Fruit fly (Drosophila melanogaster) whole organism, embryonic: ENCODE results near the gene CG10343.
A peak's percentile ranks its signal among the peaks of the same experiment; 100 is the strongest.

Experiments used
- Atf-2 ChIP-seq: fragments of 200-800 bp; sonication (Bioruptor generic); optimal IDR thresholded peaks from 2 replicates; lab custom pipeline; 2016; ENCODE audit warnings: missing biosample characterization, missing genetic modification characterization
- CG10565 ChIP-seq: fragments of 200-800 bp; sonication (Bioruptor generic); optimal IDR thresholded peaks from 3 replicates; lab custom pipeline; 2016; ENCODE audit warnings: missing biosample characterization, mild to moderate bottlenecking, missing genetic modification characterization
- CG12104 ChIP-seq: fragments of 200-800 bp; sonication (Bioruptor generic); optimal IDR thresholded peaks from 3 replicates; lab custom pipeline; 2016; ENCODE audit warnings: missing biosample characterization, missing genetic modification characterization
- CG13287 ChIP-seq: fragments of 200-800 bp; sonication (Bioruptor generic); IDR thresholded peaks from 2 replicates; pipeline ENCODE4 v1.3.6; 2022; ENCODE audit warnings: missing biosample characterization, missing genetic modification characterization; ENCODE audit not compliant: partially characterized antibody
- CG13894 ChIP-seq: fragments of 200-800 bp; sonication (Bioruptor generic); optimal IDR thresholded peaks from 3 replicates; lab custom pipeline; 2018; ENCODE audit warnings: missing biosample characterization, mild to moderate bottlenecking, missing genetic modification characterization, moderate library complexity
- CG16779 ChIP-seq: fragments of 200-800 bp; sonication (Bioruptor generic); IDR thresholded peaks from 2 replicates; pipeline ENCODE4 v1.3.6; 2022; ENCODE audit warnings: missing biosample characterization, missing genetic modification characterization
- CG17328 ChIP-seq: fragments of 200-800 bp; sonication (Bioruptor generic); IDR thresholded peaks from 2 replicates; pipeline ENCODE4 v1.3.6; 2022; ENCODE audit warnings: missing biosample characterization, missing genetic modification characterization
- CG1792 ChIP-seq: fragments of 200-800 bp; sonication (Bioruptor generic); optimal IDR thresholded peaks from 2 replicates; lab custom pipeline; 2016; ENCODE audit warnings: missing biosample characterization, missing genetic modification characterization
- CG2199 ChIP-seq: fragments of 200-800 bp; sonication (Bioruptor generic); IDR thresholded peaks from 3 replicates; pipeline ENCODE4 v1.3.6; 2022; ENCODE audit warnings: missing biosample characterization, missing genetic modification characterization
- CG2875 ChIP-seq: fragments of 200-800 bp; sonication (Bioruptor generic); optimal IDR thresholded peaks from 2 replicates; lab custom pipeline; 2017; ENCODE audit warnings: missing biosample characterization, mild to moderate bottlenecking, missing genetic modification characterization, missing genetic modification reagents
- CG2889 ChIP-seq: fragments of 200-800 bp; sonication (Bioruptor generic); IDR thresholded peaks from 3 replicates; pipeline ENCODE4 v1.3.6; 2022; ENCODE audit warnings: missing biosample characterization, missing genetic modification characterization
- CG30403 ChIP-seq: fragments of 200-800 bp; sonication (Bioruptor generic); optimal IDR thresholded peaks from 3 replicates; lab custom pipeline; 2016; ENCODE audit warnings: missing biosample characterization, missing genetic modification characterization
- CG3407 ChIP-seq: fragments of 200-800 bp; sonication (Bioruptor generic); optimal IDR thresholded peaks from 2 replicates; lab custom pipeline; 2018; ENCODE audit warnings: missing biosample characterization, mild to moderate bottlenecking, missing genetic modification characterization
- CG34422 ChIP-seq: fragments of 200-800 bp; sonication (Bioruptor generic); IDR thresholded peaks from 3 replicates; pipeline ENCODE4 v1.3.6; 2022; ENCODE audit warnings: missing biosample characterization, missing genetic modification characterization
- CG3847 ChIP-seq: fragments of 200-800 bp; sonication (Bioruptor generic); IDR thresholded peaks from 2 replicates; pipeline ENCODE4 v1.3.6; 2022; ENCODE audit warnings: missing biosample characterization, missing genetic modification characterization
- D ChIP-seq, 2 experiments: fragments of 200-800 bp in 1 of 2; fragments of >200 bp in 1 of 2; sonication (Bioruptor generic) in 1 of 2; optimal IDR thresholded peaks; 2 replicates in 1 of 2; 3 replicates in 1 of 2; lab custom pipeline; 2017; ENCODE audit warnings: mild to moderate bottlenecking in 1 of 2, missing biosample characterization in 1 of 2, missing genetic modification characterization in 1 of 2, missing genetic modification reagents in 1 of 2
- D19B ChIP-seq: fragments of 200-800 bp; sonication (Bioruptor generic); optimal IDR thresholded peaks from 2 replicates; lab custom pipeline; 2017; ENCODE audit warnings: missing biosample characterization, mild to moderate bottlenecking, missing genetic modification characterization
- Dbx ChIP-seq: fragments of 200-800 bp; sonication (Bioruptor generic); IDR thresholded peaks from 3 replicates; pipeline ENCODE4 v1.3.6; 2022; ENCODE audit warnings: missing biosample characterization, missing genetic modification characterization
- Dek ChIP-seq: fragments of 200-800 bp; sonication (Bioruptor generic); optimal IDR thresholded peaks from 3 replicates; lab custom pipeline; 2019; ENCODE audit warnings: missing biosample characterization, mild to moderate bottlenecking, missing genetic modification characterization, moderate library complexity
- E2f1 ChIP-seq: fragments of 200-800 bp; sonication (Bioruptor generic); IDR thresholded peaks from 2 replicates; pipeline ENCODE4 v1.3.6; 2022; ENCODE audit warnings: missing biosample characterization, missing genetic modification characterization
- Eip74EF ChIP-seq, 2 experiments: fragments of 200-800 bp in 1 of 2; fragments of >200 bp in 1 of 2; sonication (Bioruptor generic) in 1 of 2; optimal IDR thresholded peaks; 2 replicates each; lab custom pipeline; 2017 to 2019; ENCODE audit warnings: missing biosample characterization in 2 of 2, missing genetic modification characterization in 2 of 2, mild to moderate bottlenecking in 1 of 2, moderate library complexity in 1 of 2
- Hr51 ChIP-seq, 2 experiments: fragments of 200-800 bp; sonication (Bioruptor generic); optimal IDR thresholded peaks; 2 replicates in 1 of 2; 3 replicates in 1 of 2; lab custom pipeline; 2016 to 2018; ENCODE audit warnings: missing biosample characterization in 2 of 2, missing genetic modification characterization in 2 of 2, mild to moderate bottlenecking in 1 of 2, moderate library complexity in 1 of 2
- Hsf ChIP-seq: fragments of 200-800 bp; sonication (Bioruptor generic); optimal IDR thresholded peaks from 3 replicates; lab custom pipeline; 2016; ENCODE audit warnings: missing biosample characterization, missing genetic modification characterization
- Jarid2 ChIP-seq: fragments of 200-800 bp; sonication (Bioruptor generic); optimal IDR thresholded peaks from 3 replicates; lab custom pipeline; 2017; ENCODE audit warnings: mild to moderate bottlenecking, missing biosample characterization, missing genetic modification reagents, missing genetic modification characterization
- Kr ChIP-seq: fragments of 200-800 bp; sonication (Bioruptor generic); optimal IDR thresholded peaks from 2 replicates; lab custom pipeline; 2017; ENCODE audit warnings: missing biosample characterization, mild to moderate bottlenecking, missing genetic modification characterization
- Mes4 ChIP-seq: fragments of 200-800 bp; sonication (Bioruptor generic); optimal IDR thresholded peaks from 2 replicates; lab custom pipeline; 2016; ENCODE audit warnings: missing biosample characterization, missing genetic modification characterization
- NC2α ChIP-seq: fragments of 200-800 bp; sonication (Bioruptor generic); optimal IDR thresholded peaks from 2 replicates; lab custom pipeline; 2016; ENCODE audit warnings: missing biosample characterization, missing genetic modification characterization
- Neu2 ChIP-seq: fragments of 200-800 bp; sonication (Bioruptor generic); optimal IDR thresholded peaks from 3 replicates; lab custom pipeline; 2016; ENCODE audit warnings: missing biosample characterization, missing genetic modification characterization, borderline replicate concordance
- Nf-YB ChIP-seq: fragments of 200-800 bp; sonication (Bioruptor generic); optimal IDR thresholded peaks from 3 replicates; lab custom pipeline; 2019; ENCODE audit warnings: missing biosample characterization, mild to moderate bottlenecking, missing genetic modification characterization, moderate library complexity
- Ptx1 ChIP-seq: fragments of 200-800 bp; sonication (Bioruptor generic); IDR thresholded peaks from 2 replicates; pipeline ENCODE4 v1.3.6; 2022; ENCODE audit warnings: missing biosample characterization, missing genetic modification characterization
- Ravus ChIP-seq: fragments of 200-800 bp; sonication (Bioruptor generic); IDR thresholded peaks from 2 replicates; pipeline ENCODE4 v1.3.6; 2022; ENCODE audit warnings: missing biosample characterization, missing genetic modification characterization
- Sox102F ChIP-seq: fragments of 200-800 bp; sonication (Bioruptor generic); optimal IDR thresholded peaks from 2 replicates; lab custom pipeline; 2018; ENCODE audit warnings: missing biosample characterization, mild to moderate bottlenecking, missing genetic modification characterization, moderate library complexity
- Vsx1 ChIP-seq: fragments of 200-800 bp; sonication (Bioruptor generic); optimal IDR thresholded peaks from 2 replicates; lab custom pipeline; 2017; ENCODE audit warnings: missing biosample characterization, mild to moderate bottlenecking, missing genetic modification characterization, missing genetic modification reagents
- cad ChIP-seq: fragments of >200 bp; optimal IDR thresholded peaks from 2 replicates; lab custom pipeline; 2017; ENCODE audit warnings: missing biosample characterization, missing genetic modification characterization
- chif ChIP-seq, 2 experiments: fragments of 200-800 bp; sonication (Bioruptor generic); optimal IDR thresholded peaks; 3 replicates each; lab custom pipeline; 2016; ENCODE audit warnings: missing biosample characterization in 2 of 2, missing genetic modification characterization in 2 of 2
- crc ChIP-seq: fragments of 200-800 bp; sonication (Bioruptor generic); optimal IDR thresholded peaks from 2 replicates; lab custom pipeline; 2016; ENCODE audit warnings: missing biosample characterization, missing genetic modification characterization
- dysf ChIP-seq: fragments of 200-800 bp; sonication (Bioruptor generic); IDR thresholded peaks from 3 replicates; pipeline ENCODE4 v1.3.6; 2022; ENCODE audit warnings: missing biosample characterization, missing genetic modification characterization
- esg ChIP-seq: fragments of 200-800 bp; sonication (Bioruptor generic); conservative IDR thresholded peaks from 2 replicates; pipeline ENCODE4 v1.3.6; 2022; ENCODE audit warnings: missing biosample characterization, missing genetic modification characterization
- kah ChIP-seq: fragments of 200-800 bp; sonication (Bioruptor generic); optimal IDR thresholded peaks from 2 replicates; lab custom pipeline; 2018; ENCODE audit warnings: missing biosample characterization, mild to moderate bottlenecking, missing genetic modification characterization
- lov ChIP-seq, 2 experiments: fragments of 200-800 bp in 1 of 2; fragments of >200 bp in 1 of 2; sonication (Bioruptor generic) in 1 of 2; IDR thresholded peaks in 1 of 2; optimal IDR thresholded peaks in 1 of 2; 2 replicates in 1 of 2; 3 replicates in 1 of 2; pipeline versions ENCODE4 v1.3.6 to Lab custom; 2017 to 2022; ENCODE audit warnings: missing biosample characterization in 1 of 2, missing genetic modification characterization in 1 of 2
- prd ChIP-seq, 3 experiments: fragments of >200 bp in 2 of 3; fragments of 200-800 bp in 1 of 3; sonication (Bioruptor generic) in 1 of 3; optimal IDR thresholded peaks in 2 of 3; IDR thresholded peaks in 1 of 3; 2 replicates in 2 of 3; 3 replicates in 1 of 3; pipeline versions ENCODE4 v1.3.6 to Lab custom; 2017 to 2022; ENCODE audit warnings: missing biosample characterization in 1 of 3, missing genetic modification characterization in 1 of 3
- repo ChIP-seq: fragments of 200-800 bp; sonication (Bioruptor generic); optimal IDR thresholded peaks from 2 replicates; lab custom pipeline; 2016; ENCODE audit warnings: missing biosample characterization, missing genetic modification characterization
- sisA ChIP-seq: fragments of 200-800 bp; sonication (Bioruptor generic); IDR thresholded peaks from 2 replicates; pipeline ENCODE4 v1.3.6; 2022; ENCODE audit warnings: missing biosample characterization, missing genetic modification characterization
- tna ChIP-seq: fragments of 200-800 bp; sonication (Bioruptor generic); IDR thresholded peaks from 2 replicates; pipeline ENCODE4 v1.3.6; 2022; ENCODE audit warnings: missing biosample characterization, missing genetic modification characterization; ENCODE audit not compliant: partially characterized antibody
- tx ChIP-seq: fragments of 200-800 bp; sonication (Bioruptor generic); optimal IDR thresholded peaks from 2 replicates; lab custom pipeline; 2016; ENCODE audit warnings: missing biosample characterization, missing genetic modification characterization
- unc-4 ChIP-seq: fragments of 200-800 bp; sonication (Bioruptor generic); IDR thresholded peaks from 2 replicates; pipeline ENCODE4 v1.3.6; 2022; ENCODE audit warnings: missing biosample characterization, missing genetic modification characterization; ENCODE audit not compliant: partially characterized antibody
- vfl ChIP-seq: fragments of 200-800 bp; sonication (Bioruptor generic); optimal IDR thresholded peaks from 2 replicates; lab custom pipeline; 2016; ENCODE audit warnings: missing biosample characterization, missing genetic modification characterization

The CG10343 gene

DNA sequence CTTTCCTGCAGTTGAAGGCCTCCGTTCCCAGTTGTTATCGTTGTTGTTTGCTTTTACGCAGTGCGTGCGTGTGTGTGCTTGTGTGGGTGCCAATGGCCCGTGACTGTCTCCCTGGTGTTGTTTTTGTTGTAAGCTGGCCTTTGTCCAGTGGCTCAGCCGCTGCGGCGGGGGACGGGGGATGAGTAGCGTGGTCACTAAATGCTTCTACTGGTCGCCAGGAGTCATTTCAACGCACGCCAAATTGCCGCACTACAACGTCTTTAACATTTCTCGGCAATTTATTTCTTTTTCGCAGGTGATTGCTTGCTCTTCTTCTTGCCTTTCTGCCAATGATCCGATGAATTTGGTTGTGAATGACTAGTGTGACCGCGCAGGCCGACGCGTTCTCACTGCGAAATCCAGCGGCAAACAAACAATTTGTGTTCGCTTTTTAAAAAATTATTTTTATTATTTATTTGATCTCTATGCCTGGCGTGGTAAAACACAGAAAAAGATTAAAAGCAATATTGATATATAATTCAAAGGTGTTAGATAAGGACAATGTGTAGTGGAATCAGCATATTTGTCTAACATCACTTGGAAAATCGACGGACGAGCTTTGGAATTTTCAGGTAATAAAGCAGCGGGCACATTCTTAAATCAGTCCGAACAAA is 5.1 kb downstream of the CG10343 start, which contains the start of the genes Faf2 and Grip71 (continued):
- peak; percentile 74 for TF ChIP-seq CG2875 (GFP tag; lab: Kevin White, UChicago)
- peak; percentile 97 for TF ChIP-seq CG34422 (GFP tag; lab: Robert Waterston, UW)
- TF ChIP-seq Ravus (GFP tag; lab: Robert Waterston, UW) = peak; percentile 84
- peak; percentile 97 for TF ChIP-seq Ptx1
- peak; percentile 81 for TF ChIP-seq CG12104 (GFP tag; lab: Kevin White, UChicago)
- peak; percentile 52 for TF ChIP-seq CG13287 (GFP tag; lab: Robert Waterston, UW)
- TF ChIP-seq Sox102F = peak; percentile 93
- TF ChIP-seq CG1792 = peak; percentile 70
- peak; percentile 96 for TF ChIP-seq CG30403 (GFP tag; lab: Kevin White, UChicago)
- peak; percentile 80 for TF ChIP-seq Atf-2 (GFP tag; lab: Kevin White, UChicago)
- peak; percentile 93 for TF ChIP-seq E2f1 (GFP tag; lab: Robert Waterston, UW)
- peak; percentile 95 for TF ChIP-seq dysf (GFP tag; lab: Robert Waterston, UW)
- TF ChIP-seq CG10565 = no peak
- TF ChIP-seq Hsf = peak; percentile 94
- TF ChIP-seq Mes4 (GFP tag; lab: Kevin White, UChicago) = peak; percentile 51
- peak; percentile 92 for TF ChIP-seq Dek (tag; lab: Kevin White, UChicago)
- peak; percentile 52 for TF ChIP-seq Jarid2 (GFP tag; lab: Kevin White, UChicago)
- TF ChIP-seq D (optimal IDR thresholded peaks at IDR 0.05; lab: Kevin White, UChicago) = no peak
- peak; percentile 80 for TF ChIP-seq D (GFP tag; optimal IDR thresholded peaks at IDR 0.05; lab: Kevin White, UChicago)
- peak; percentile 98 for TF ChIP-seq sisA (GFP tag; lab: Robert Waterston, UW)
- peak; percentile 83; the same call in 1 of the 2 replicates for TF ChIP-seq CG16779 (GFP tag; lab: Robert Waterston, UW)
- peak; percentile 61 for TF ChIP-seq Vsx1 (GFP tag; lab: Kevin White, UChicago)
- TF ChIP-seq CG2889 (GFP tag; lab: Robert Waterston, UW) = peak; percentile 91
- TF ChIP-seq repo (GFP tag; lab: Kevin White, UChicago) = peak; percentile 59
- TF ChIP-seq chif (GFP tag; optimal IDR thresholded peaks at IDR 0.05; lab: Kevin White, UChicago) = peak; percentile 76 to 91
- TF ChIP-seq NC2α (GFP tag; lab: Kevin White, UChicago) = peak; percentile 32
- TF ChIP-seq crc (GFP tag; lab: Kevin White, UChicago) = peak; percentile 38
- no peak for TF ChIP-seq Kr (GFP tag; lab: Kevin White, UChicago)
- peak; percentile 79 to 86 for TF ChIP-seq Hr51 (GFP tag; optimal IDR thresholded peaks at IDR 0.05; lab: Kevin White, UChicago)
- TF ChIP-seq prd (optimal IDR thresholded peaks at IDR 0.05; lab: Kevin White, UChicago) = no peak
- TF ChIP-seq prd (GFP tag; IDR thresholded peaks at IDR 0.05; lab: Robert Waterston, UW) = peak; percentile 98
- TF ChIP-seq unc-4 (GFP tag; lab: Robert Waterston, UW) = peak; percentile 59; the same call in 1 of the 2 replicates
- no peak for TF ChIP-seq Neu2 (GFP tag; lab: Kevin White, UChicago)
- no peak for TF ChIP-seq cad (GFP tag; lab: Kevin White, UChicago)
- no peak for TF ChIP-seq lov (optimal IDR thresholded peaks at IDR 0.05; lab: Kevin White, UChicago)
- TF ChIP-seq lov (GFP tag; IDR thresholded peaks at IDR 0.05; lab: Robert Waterston, UW) = peak; percentile 78
- peak; percentile 96 for TF ChIP-seq esg (GFP tag; lab: Robert Waterston, UW)
- TF ChIP-seq Dbx (GFP tag; lab: Robert Waterston, UW) = peak; percentile 95
- TF ChIP-seq CG17328 (GFP tag; lab: Robert Waterston, UW) = peak; percentile 91
- peak; percentile 13 for TF ChIP-seq kah (GFP tag; lab: Kevin White, UChicago)
- TF ChIP-seq tna = no peak
- TF ChIP-seq CG13894 (tag; lab: Kevin White, UChicago) = peak; percentile 80
- peak; percentile 76 for TF ChIP-seq vfl (GFP tag; lab: Kevin White, UChicago)
- TF ChIP-seq Eip74EF (GFP tag; optimal IDR thresholded peaks at IDR 0.05; lab: Kevin White, UChicago) = peak; percentile 48 to 86
- peak; percentile 80 for TF ChIP-seq CG3407 (GFP tag; lab: Kevin White, UChicago)
- TF ChIP-seq tx (GFP tag; lab: Kevin White, UChicago) = peak; percentile 79
- TF ChIP-seq D19B (GFP tag; lab: Kevin White, UChicago) = peak; percentile 77
- TF ChIP-seq CG2199 = peak; percentile 64; the same call in 2 of the 3 replicates
- peak; percentile 95 for TF ChIP-seq CG3847 (GFP tag; lab: Robert Waterston, UW)
- TF ChIP-seq Nf-YB (GFP tag; lab: Kevin White, UChicago) = peak; percentile 59
